Fruit fly (Drosophila melanogaster) whole organism, embryonic: ENCODE data around the gene CG34313.

Source experiments
- Ada2b ChIP-seq: fragments of 200-800 bp; sonication (Bioruptor generic); IDR thresholded peaks from 2 replicates; pipeline ENCODE4 v1.3.6; 2022; ENCODE audit warnings: missing biosample characterization, missing genetic modification characterization
- Bdp1 ChIP-seq: fragments of 200-800 bp; sonication (Bioruptor generic); optimal IDR thresholded peaks from 3 replicates; lab custom pipeline; 2016; ENCODE audit warnings: missing biosample characterization, missing genetic modification characterization
- CG10565 ChIP-seq: fragments of 200-800 bp; sonication (Bioruptor generic); optimal IDR thresholded peaks from 3 replicates; lab custom pipeline; 2016; ENCODE audit warnings: missing biosample characterization, mild to moderate bottlenecking, missing genetic modification characterization
- CG11093 ChIP-seq: fragments of 200-800 bp; sonication (Bioruptor generic); IDR thresholded peaks from 3 replicates; pipeline ENCODE4 v1.3.6; 2022; ENCODE audit warnings: missing biosample characterization, missing genetic modification characterization
- CG1233 ChIP-seq: fragments of 200-800 bp; sonication (Bioruptor generic); optimal IDR thresholded peaks from 4 replicates; lab custom pipeline; 2018; ENCODE audit warnings: missing biosample characterization, mild to moderate bottlenecking, missing genetic modification characterization
- CG13296 ChIP-seq: fragments of 200-800 bp; sonication (Bioruptor generic); optimal IDR thresholded peaks from 3 replicates; lab custom pipeline; 2018; ENCODE audit warnings: missing biosample characterization, mild to moderate bottlenecking, missing genetic modification characterization
- CG14014 ChIP-seq: fragments of 200-800 bp; sonication (Bioruptor generic); IDR thresholded peaks from 2 replicates; pipeline ENCODE4 v1.3.6; 2022; ENCODE audit warnings: missing biosample characterization, missing genetic modification characterization
- CG14050 ChIP-seq: fragments of 200-800 bp; sonication (Bioruptor generic); IDR thresholded peaks from 3 replicates; pipeline ENCODE4 v1.3.6; 2022; ENCODE audit warnings: missing biosample characterization, missing genetic modification characterization
- CG14860 ChIP-seq: fragments of 200-800 bp; sonication (Bioruptor generic); IDR thresholded peaks from 3 replicates; pipeline ENCODE4 v1.3.6; 2022; ENCODE audit warnings: missing biosample characterization, missing genetic modification characterization; ENCODE audit not compliant: partially characterized antibody
- CG17359 ChIP-seq: fragments of 200-800 bp; sonication (Bioruptor generic); optimal IDR thresholded peaks from 3 replicates; lab custom pipeline; 2018; ENCODE audit warnings: missing biosample characterization, mild to moderate bottlenecking, missing genetic modification characterization, moderate library complexity
- CG17612 ChIP-seq: fragments of 200-800 bp; sonication (Bioruptor generic); IDR thresholded peaks from 2 replicates; pipeline ENCODE4 v1.3.6; 2022; ENCODE audit warnings: missing biosample characterization, missing genetic modification characterization
- CG3726 ChIP-seq: fragments of 200-800 bp; sonication (Bioruptor generic); IDR thresholded peaks from 3 replicates; pipeline ENCODE4, ENCODE4 v1.3.6; 2022; ENCODE audit warnings: missing biosample characterization, missing genetic modification characterization
- CG43689 ChIP-seq: fragments of 200-800 bp; sonication (Bioruptor generic); IDR thresholded peaks from 2 replicates; pipeline ENCODE4 v1.3.6; 2022; ENCODE audit warnings: missing biosample characterization, missing genetic modification characterization
- CG4617 ChIP-seq: fragments of 200-800 bp; sonication (Bioruptor generic); optimal IDR thresholded peaks from 3 replicates; lab custom pipeline; 2016; ENCODE audit warnings: missing biosample characterization, missing genetic modification characterization, borderline replicate concordance
- CG4730 ChIP-seq: fragments of 200-800 bp; sonication (Bioruptor generic); IDR thresholded peaks from 2 replicates; pipeline ENCODE4 v1.3.6; 2022; ENCODE audit warnings: missing biosample characterization, missing genetic modification characterization
- CG9932 ChIP-seq: fragments of 200-800 bp; sonication (Bioruptor generic); IDR thresholded peaks from 2 replicates; pipeline ENCODE4 v1.3.6; 2022; ENCODE audit warnings: missing biosample characterization, missing genetic modification characterization
- Dad ChIP-seq: fragments of 200-800 bp; sonication (Bioruptor generic); optimal IDR thresholded peaks from 3 replicates; lab custom pipeline; 2016; ENCODE audit warnings: missing biosample characterization, missing genetic modification characterization
- Dfd ChIP-seq, 2 experiments: fragments of >200 bp; optimal IDR thresholded peaks; 2 replicates each; lab custom pipeline; 2017; ENCODE audit warnings: missing biosample characterization in 2 of 2, missing genetic modification characterization in 2 of 2
- Dp ChIP-seq: fragments of 200-800 bp; sonication (Bioruptor generic); optimal IDR thresholded peaks from 2 replicates; lab custom pipeline; 2018; ENCODE audit warnings: missing biosample characterization, mild to moderate bottlenecking, missing genetic modification characterization, moderate library complexity
- Dref ChIP-seq: fragments of 200-800 bp; sonication (Bioruptor generic); IDR thresholded peaks from 2 replicates; pipeline ENCODE4 v1.3.6; 2022; ENCODE audit warnings: missing biosample characterization, missing genetic modification characterization
- Ets65A ChIP-seq: fragments of 200-800 bp; sonication (Bioruptor generic); peaks from one replicate; lab custom pipeline; 2016; ENCODE audit warnings: missing biosample characterization, missing genetic modification characterization
- Hr3 ChIP-seq: fragments of 200-800 bp; sonication (Bioruptor generic); optimal IDR thresholded peaks from 3 replicates; lab custom pipeline; 2016; ENCODE audit warnings: missing biosample characterization, missing genetic modification characterization
- Lpt ChIP-seq: fragments of >200 bp; optimal IDR thresholded peaks from 2 replicates; lab custom pipeline; 2018; ENCODE audit warnings: missing biosample characterization, missing genetic modification characterization
- MBD-R2 ChIP-seq: fragments of 200-800 bp; sonication (Bioruptor generic); IDR thresholded peaks from 2 replicates; pipeline ENCODE4 v1.3.6; 2022; ENCODE audit warnings: missing biosample characterization, missing genetic modification characterization
- MTF-1 ChIP-seq: fragments of 200-800 bp; sonication (Bioruptor generic); optimal IDR thresholded peaks from 2 replicates; lab custom pipeline; 2018; ENCODE audit warnings: missing biosample characterization, mild to moderate bottlenecking, missing genetic modification characterization, borderline replicate concordance
- NFAT ChIP-seq: fragments of 200-800 bp; sonication (Bioruptor generic); IDR thresholded peaks from 2 replicates; pipeline ENCODE4 v1.3.6; 2022; ENCODE audit warnings: missing biosample characterization, missing genetic modification characterization
- PHDP ChIP-seq: fragments of 200-800 bp; sonication (Bioruptor generic); optimal IDR thresholded peaks from 3 replicates; lab custom pipeline; 2018; ENCODE audit warnings: missing biosample characterization, mild to moderate bottlenecking, missing genetic modification characterization, moderate library complexity
- Ravus ChIP-seq: fragments of 200-800 bp; sonication (Bioruptor generic); IDR thresholded peaks from 2 replicates; pipeline ENCODE4 v1.3.6; 2022; ENCODE audit warnings: missing biosample characterization, missing genetic modification characterization
- Rfx ChIP-seq: fragments of 200-800 bp; sonication (Bioruptor generic); IDR thresholded peaks from 2 replicates; pipeline ENCODE4 v1.3.6; 2022; ENCODE audit warnings: missing biosample characterization, missing genetic modification characterization
- Stat92E ChIP-seq, 3 experiments: fragments of >200 bp in 2 of 3; fragments of 200-800 bp in 1 of 3; sonication (Bioruptor generic) in 1 of 3; optimal IDR thresholded peaks; 2 replicates each; lab custom pipeline; 2017 to 2019; ENCODE audit warnings: missing biosample characterization in 3 of 3, missing genetic modification characterization in 3 of 3, mild to moderate bottlenecking in 1 of 3, moderate library complexity in 1 of 3
- TFAM ChIP-seq: fragments of 200-800 bp; sonication (Bioruptor generic); optimal IDR thresholded peaks from 2 replicates; lab custom pipeline; 2017; ENCODE audit warnings: missing biosample characterization, missing genetic modification characterization, inconsistent platforms
- Tbp ChIP-seq: fragments of >200 bp; optimal IDR thresholded peaks from 2 replicates; lab custom pipeline; 2018; ENCODE audit warnings: missing biosample characterization, missing genetic modification characterization
- al ChIP-seq: fragments of 200-800 bp; sonication (Bioruptor generic); IDR thresholded peaks from 2 replicates; pipeline ENCODE4 v1.3.6; 2022; ENCODE audit warnings: missing biosample characterization, missing genetic modification characterization
- ato ChIP-seq: fragments of 200-800 bp; sonication (Bioruptor generic); IDR thresholded peaks from 2 replicates; pipeline ENCODE4 v1.3.6; 2022; ENCODE audit warnings: missing biosample characterization, missing genetic modification characterization; ENCODE audit not compliant: partially characterized antibody
- crp ChIP-seq, 2 experiments: fragments of 200-800 bp; sonication (Bioruptor generic); optimal IDR thresholded peaks; 2 replicates in 1 of 2; 3 replicates in 1 of 2; lab custom pipeline; 2017; ENCODE audit warnings: missing biosample characterization in 2 of 2, missing genetic modification characterization in 2 of 2, mild to moderate bottlenecking in 1 of 2, moderate library complexity in 1 of 2
- dati ChIP-seq: fragments of 200-800 bp; sonication (Bioruptor generic); IDR thresholded peaks from 2 replicates; pipeline ENCODE4 v1.3.6; 2022; ENCODE audit warnings: missing biosample characterization, missing genetic modification characterization
- ems ChIP-seq: fragments of 200-800 bp; sonication (Bioruptor generic); optimal IDR thresholded peaks from 3 replicates; lab custom pipeline; 2016; ENCODE audit warnings: missing biosample characterization, missing genetic modification characterization
- fru ChIP-seq: fragments of >200 bp; optimal IDR thresholded peaks from 2 replicates; lab custom pipeline; 2017
- gfzf ChIP-seq: fragments of 200-800 bp; sonication (Bioruptor generic); optimal IDR thresholded peaks from 2 replicates; lab custom pipeline; 2016; ENCODE audit warnings: missing biosample characterization, mild to moderate bottlenecking, missing genetic modification characterization, moderate library complexity
- grau ChIP-seq: fragments of 200-800 bp; optimal IDR thresholded peaks from 3 replicates; lab custom pipeline; 2019; ENCODE audit warnings: missing biosample characterization, mild to moderate bottlenecking, missing genetic modification characterization, moderate library complexity
- hbn ChIP-seq: fragments of 200-800 bp; sonication (Bioruptor generic); IDR thresholded peaks from 2 replicates; pipeline ENCODE4 v1.3.6; 2022; ENCODE audit warnings: missing biosample characterization, missing genetic modification characterization; ENCODE audit not compliant: partially characterized antibody
- nau ChIP-seq: fragments of 200-800 bp; sonication (Bioruptor generic); optimal IDR thresholded peaks from 3 replicates; lab custom pipeline; 2017; ENCODE audit warnings: missing biosample characterization, mild to moderate bottlenecking, missing genetic modification characterization, missing genetic modification reagents
- prd ChIP-seq, 3 experiments: fragments of >200 bp in 2 of 3; fragments of 200-800 bp in 1 of 3; sonication (Bioruptor generic) in 1 of 3; optimal IDR thresholded peaks in 2 of 3; IDR thresholded peaks in 1 of 3; 2 replicates in 2 of 3; 3 replicates in 1 of 3; pipeline versions ENCODE4 v1.3.6 to Lab custom; 2017 to 2022; ENCODE audit warnings: missing biosample characterization in 1 of 3, missing genetic modification characterization in 1 of 3
- ro ChIP-seq: fragments of 200-800 bp; sonication (Bioruptor generic); IDR thresholded peaks from 2 replicates; pipeline ENCODE4 v1.3.6; 2022; ENCODE audit warnings: missing biosample characterization, missing genetic modification characterization
- scrt ChIP-seq: fragments of 200-800 bp; sonication (Bioruptor generic); optimal IDR thresholded peaks from 2 replicates; lab custom pipeline; 2018; ENCODE audit warnings: missing biosample characterization, mild to moderate bottlenecking, missing genetic modification characterization, moderate library complexity
- tap ChIP-seq: fragments of 200-800 bp; optimal IDR thresholded peaks from 3 replicates; lab custom pipeline; 2019; ENCODE audit warnings: missing biosample characterization, mild to moderate bottlenecking, missing genetic modification characterization, moderate library complexity
- usp ChIP-seq: fragments of >200 bp; optimal IDR thresholded peaks from 2 replicates; lab custom pipeline; 2017; ENCODE audit warnings: missing biosample characterization, missing genetic modification characterization
- vvl ChIP-seq: fragments of 200-800 bp; sonication (Bioruptor generic); IDR thresholded peaks from 2 replicates; pipeline ENCODE4 v1.3.6; 2022; ENCODE audit warnings: missing biosample characterization, missing genetic modification characterization
- zen ChIP-seq: fragments of 200-800 bp; sonication (Bioruptor generic); optimal IDR thresholded peaks from 3 replicates; lab custom pipeline; 2018; ENCODE audit warnings: missing biosample characterization, mild to moderate bottlenecking, missing genetic modification characterization, moderate library complexity

CG34313 gene

dm6 chr2L:16887660-16888573 lies 8.6 kb downstream of the CG34313 start, which contains the start of the genes osi and tweek (continued):
- TF ChIP-seq prd (optimal IDR thresholded peaks at IDR 0.05; lab: Kevin White, UChicago) (no peak), prd (GFP tag; IDR thresholded peaks at IDR 0.05; lab: Robert Waterston, UW) (peak; percentile 44; the same call in 2 of the 3 replicates), Ada2b (GFP tag; lab: Robert Waterston, UW) (0 out of 2 replicates have a peak, but pooled peaks have one; percentile 16), gfzf (GFP tag; lab: Kevin White, UChicago) (peak; percentile 74), Dp (GFP tag; lab: Kevin White, UChicago) (peak; percentile 53), scrt (GFP tag; lab: Kevin White, UChicago) (no peak), CG14014 (no peak), Lpt (GFP tag; lab: Kevin White, UChicago) (no peak), CG4617 (GFP tag; lab: Kevin White, UChicago) (peak; percentile 5), Rfx (GFP tag; lab: Robert Waterston, UW) (peak; percentile 87), Stat92E (GFP tag; optimal IDR thresholded peaks at IDR 0.05; lab: Kevin White, UChicago) (no peak), CG9932 (peak; percentile 86), al (GFP tag; lab: Robert Waterston, UW) (peak; percentile 42), Dfd (GFP tag; optimal IDR thresholded peaks at IDR 0.05; lab: Kevin White, UChicago) (no peak), Dad (peak; percentile 10), CG17612 (GFP tag; lab: Robert Waterston, UW) (no peak), ato (GFP tag; lab: Robert Waterston, UW) (peak; percentile 76), hbn (peak; percentile 70), Tbp (GFP tag; lab: Kevin White, UChicago) (no peak), grau (tag; lab: Kevin White, UChicago) (peak; percentile 70), fru (lab: Kevin White, UChicago) (no peak), tap (peak; percentile 27), Ravus (GFP tag; lab: Robert Waterston, UW) (no peak), usp (GFP tag; lab: Kevin White, UChicago) (no peak), CG4730 (GFP tag; lab: Robert Waterston, UW) (no peak), NFAT (GFP tag; lab: Robert Waterston, UW) (peak; percentile 84), CG10565 (GFP tag; lab: Kevin White, UChicago) (no peak), Bdp1 (GFP tag; lab: Kevin White, UChicago) (peak; percentile 5), ems (GFP tag; lab: Kevin White, UChicago) (peak; percentile 36), CG14050 (no peak), CG43689 (GFP tag; lab: Robert Waterston, UW) (no peak; the same call in 1 of the 2 replicates), CG11093 (GFP tag; lab: Robert Waterston, UW) (no peak), CG13296 (no peak), TFAM (GFP tag; lab: Kevin White, UChicago) (no peak), Hr3 (GFP tag; lab: Kevin White, UChicago) (peak; percentile 86), Ets65A (GFP tag; lab: Kevin White, UChicago) (peak; percentile 93), PHDP (tag; lab: Kevin White, UChicago) (no peak), CG1233 (GFP tag; lab: Kevin White, UChicago) (no peak), CG3726 (GFP tag; lab: Robert Waterston, UW) (no peak), crp (GFP tag; optimal IDR thresholded peaks at IDR 0.05; lab: Kevin White, UChicago) (peak; percentile 58 to 95), CG14860 (GFP tag; lab: Robert Waterston, UW) (peak; percentile 67; the same call in 2 of the 3 replicates), MBD-R2 (peak; percentile 75), zen (tag; lab: Kevin White, UChicago) (no peak), nau (no peak), Dref (GFP tag; lab: Robert Waterston, UW) (peak; percentile 40), MTF-1 (peak; percentile 55), dati (GFP tag; lab: Robert Waterston, UW) (no peak), ro (GFP tag; lab: Robert Waterston, UW) (no peak), vvl (no peak; the same call in 1 of the 2 replicates), CG17359 (tag; lab: Kevin White, UChicago) (no peak)
